Fruit fly (Drosophila melanogaster) S2 (cell line): ENCODE measurements around the gene mRpL33.

Experiments
- CG8478 ChIP-seq: fragments of >200 bp; optimal IDR thresholded peaks from 2 replicates; lab custom pipeline; 2018
- CTCF ChIP-seq, 2 experiments: fragments of >200 bp; optimal IDR thresholded peaks; 2 replicates each; lab custom pipeline; 2018

DNA sequence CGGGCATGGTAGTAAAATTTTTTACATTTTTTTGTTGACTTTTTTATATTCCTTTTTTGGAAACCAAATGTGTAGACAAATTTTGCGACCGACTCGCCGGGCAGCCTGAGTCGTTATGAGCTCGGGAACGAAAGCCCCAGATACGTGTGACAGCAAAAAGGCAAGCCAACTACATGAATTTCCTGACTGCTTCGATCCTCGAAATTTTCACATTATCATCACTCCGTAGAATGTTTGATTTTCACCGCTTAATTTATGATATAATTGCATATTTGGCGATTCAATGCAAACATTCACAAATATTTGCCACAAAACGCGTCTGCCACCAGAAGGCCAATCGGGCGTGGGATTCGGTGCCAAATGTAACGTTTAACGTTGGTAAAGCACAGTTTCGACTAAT lies 45.1 kb downstream of the mRpL33 start, which contains the start of gene CG15577:
- TF ChIP-seq CG8478: no peak
- no peak for TF ChIP-seq CTCF (optimal IDR thresholded peaks at IDR 0.05; lab: Kevin White, UChicago)
